Worm (Caenorhabditis elegans): ENCODE data around the gene sri-27.

DNA sequence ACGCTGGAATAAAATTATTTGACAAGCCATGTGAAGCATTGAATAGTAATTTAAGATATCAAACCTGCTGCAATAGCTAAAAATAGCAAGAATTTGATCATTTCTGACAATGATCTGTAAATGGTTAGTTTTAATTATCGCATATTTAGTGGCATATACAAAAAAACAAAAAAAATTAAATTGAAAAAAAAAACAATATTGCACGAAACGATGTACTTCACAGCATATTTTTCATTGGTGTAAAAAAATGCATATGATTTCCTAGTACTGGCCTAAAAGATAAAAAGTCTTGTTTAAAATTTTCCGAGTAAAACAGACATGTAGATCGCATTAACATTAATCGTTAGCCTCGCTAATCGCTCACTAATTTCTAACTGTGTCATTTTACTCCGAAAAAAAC, 23.6 kb downstream of the sri-27 start, which contains the start of gene ZK697.8:
- TF ChIP-seq skn-1 (tag; optimal IDR thresholded peaks at IDR 0.05) (no peak), ztf-11 (tag; optimal IDR thresholded peaks at IDR 0.05) (no peak), egl-27 (tag; optimal IDR thresholded peaks at IDR 0.05) (no peak), jun-1 (tag; optimal IDR thresholded peaks at IDR 0.05) (no peak), fkh-10 (GFP tag; optimal IDR thresholded peaks at IDR 0.05) (no peak), R02D3.7 (tag; optimal IDR thresholded peaks at IDR 0.05) (no peak), pqm-1 (tag; optimal IDR thresholded peaks at IDR 0.05) (no peak), unc-39 (tag; optimal IDR thresholded peaks at IDR 0.05) (no peak), nhr-76 (tag; optimal IDR thresholded peaks at IDR 0.05) (no peak), ama-1 (optimal IDR thresholded peaks at IDR 0.05) (no peak), fos-1 (tag; optimal IDR thresholded peaks at IDR 0.05) (no peak), elt-3 (tag; optimal IDR thresholded peaks at IDR 0.05) (no peak), elt-1 (tag; optimal IDR thresholded peaks at IDR 0.05) (no peak), unc-62 (GFP tag; optimal IDR thresholded peaks at IDR 0.05) (no peak)
